Fruit fly (Drosophila melanogaster): ENCODE results near the gene CG17154.

Gene CG17154

dm6 chr3L:12050629-12051028 is 37.8 kb upstream of the CG17154 start:
- TF ChIP-seq CG33017 (tag; optimal IDR thresholded peaks at IDR 0.05) = peak; percentile 18
- no peak for TF ChIP-seq bab1 (GFP tag; optimal IDR thresholded peaks at IDR 0.05)
- no peak for TF ChIP-seq CG5204 (GFP tag; optimal IDR thresholded peaks at IDR 0.05)
- no peak for TF ChIP-seq tj (GFP tag; optimal IDR thresholded peaks at IDR 0.05)
- TF ChIP-seq Crg-1 (GFP tag; optimal IDR thresholded peaks at IDR 0.05) = no peak
- TF ChIP-seq pad (GFP tag; optimal IDR thresholded peaks at IDR 0.05) = no peak

dm6 chr3L:12053695-12054094 is 34.7 kb upstream of the CG17154 start:
- TF ChIP-seq cic (GFP tag; optimal IDR thresholded peaks at IDR 0.05) = no peak

- TF ChIP-seq Clk (GFP tag; optimal IDR thresholded peaks at IDR 0.05) (no peak), cic (GFP tag; optimal IDR thresholded peaks at IDR 0.05) (peak; percentile 99), CG7045 (GFP tag; optimal IDR thresholded peaks at IDR 0.05) (peak; percentile 11), Crg-1 (GFP tag; optimal IDR thresholded peaks at IDR 0.05) (no peak), CG7101 (tag; optimal IDR thresholded peaks at IDR 0.05) (peak; percentile 13), toe (GFP tag; optimal IDR thresholded peaks at IDR 0.05) (peak; percentile 31), pad (GFP tag; optimal IDR thresholded peaks at IDR 0.05) (peak; percentile 3), CG11617 (GFP tag; optimal IDR thresholded peaks at IDR 0.05) (peak; percentile 34), CG33017 (tag; optimal IDR thresholded peaks at IDR 0.05) (no peak), CG5204 (GFP tag; optimal IDR thresholded peaks at IDR 0.05) (peak; percentile 38), ovo (GFP tag; optimal IDR thresholded peaks at IDR 0.05) (no peak), CG1620 (GFP tag; optimal IDR thresholded peaks at IDR 0.05) (no peak), tj (GFP tag; optimal IDR thresholded peaks at IDR 0.05) (peak; percentile 78), Hr96 (GFP tag; optimal IDR thresholded peaks at IDR 0.05) (no peak), cnc (optimal IDR thresholded peaks at IDR 0.05) (no peak), kay (GFP tag; ENCODE audit: borderline replicate concordance) (peak; percentile 63), CG12768 (GFP tag; optimal IDR thresholded peaks at IDR 0.05) (no peak), bab1 (GFP tag; optimal IDR thresholded peaks at IDR 0.05) (no peak), Mnt (GFP tag; optimal IDR thresholded peaks at IDR 0.05) (peak; percentile 25), CG14711 (tag; optimal IDR thresholded peaks at IDR 0.05) (peak; percentile 35)
Measured at dm6 chr3L:12056286-12057178, 31.9 kb upstream of the CG17154 start.

dm6 chr3L:12057585-12057984 is 30.8 kb upstream of the CG17154 start:
- TF ChIP-seq cnc (optimal IDR thresholded peaks at IDR 0.05) (no peak), pad (GFP tag; optimal IDR thresholded peaks at IDR 0.05) (peak; percentile 44)

- TF ChIP-seq CG14711 (tag; optimal IDR thresholded peaks at IDR 0.05) (no peak), CG7045 (GFP tag; optimal IDR thresholded peaks at IDR 0.05) (no peak), CG7101 (tag; optimal IDR thresholded peaks at IDR 0.05) (no peak), pad (GFP tag; optimal IDR thresholded peaks at IDR 0.05) (no peak), CG11617 (GFP tag; optimal IDR thresholded peaks at IDR 0.05) (no peak), toe (GFP tag; optimal IDR thresholded peaks at IDR 0.05) (no peak), cic (GFP tag; optimal IDR thresholded peaks at IDR 0.05) (no peak), Hr96 (GFP tag; optimal IDR thresholded peaks at IDR 0.05) (no peak), Clk (GFP tag; optimal IDR thresholded peaks at IDR 0.05) (no peak), CG1620 (GFP tag; optimal IDR thresholded peaks at IDR 0.05) (no peak), ovo (GFP tag; optimal IDR thresholded peaks at IDR 0.05) (no peak), CG12768 (GFP tag; optimal IDR thresholded peaks at IDR 0.05) (no peak), tj (GFP tag; optimal IDR thresholded peaks at IDR 0.05) (no peak), Crg-1 (GFP tag; optimal IDR thresholded peaks at IDR 0.05) (no peak), bab1 (GFP tag; optimal IDR thresholded peaks at IDR 0.05) (no peak), Mnt (GFP tag; optimal IDR thresholded peaks at IDR 0.05) (no peak)
Measured at dm6 chr3L:12058293-12058842, 30.1 kb upstream of the CG17154 start.

dm6 chr3L:12060101-12060500 is 28.3 kb upstream of the CG17154 start:
- TF ChIP-seq CG7101 (tag; optimal IDR thresholded peaks at IDR 0.05) (no peak), toe (GFP tag; optimal IDR thresholded peaks at IDR 0.05) (no peak), Clk (GFP tag; optimal IDR thresholded peaks at IDR 0.05) (no peak), CG11617 (GFP tag; optimal IDR thresholded peaks at IDR 0.05) (no peak), ovo (GFP tag; optimal IDR thresholded peaks at IDR 0.05) (no peak), tj (GFP tag; optimal IDR thresholded peaks at IDR 0.05) (no peak), CG5204 (GFP tag; optimal IDR thresholded peaks at IDR 0.05) (no peak), cnc (optimal IDR thresholded peaks at IDR 0.05) (no peak), pad (GFP tag; optimal IDR thresholded peaks at IDR 0.05) (no peak), Hr96 (GFP tag; optimal IDR thresholded peaks at IDR 0.05) (no peak), cic (GFP tag; optimal IDR thresholded peaks at IDR 0.05) (no peak), CG33017 (tag; optimal IDR thresholded peaks at IDR 0.05) (no peak)

dm6 chr3L:12062219-12062618 is 26.2 kb upstream of the CG17154 start:
- TF ChIP-seq CG1620 (GFP tag; optimal IDR thresholded peaks at IDR 0.05) = no peak
- no peak for TF ChIP-seq CG14711 (tag; optimal IDR thresholded peaks at IDR 0.05)
- TF ChIP-seq kay (GFP tag; ENCODE audit: borderline replicate concordance) = no peak
- TF ChIP-seq CG7045 (GFP tag; optimal IDR thresholded peaks at IDR 0.05) = no peak
- TF ChIP-seq ovo (GFP tag; optimal IDR thresholded peaks at IDR 0.05) = no peak
- TF ChIP-seq CG33017 (tag; optimal IDR thresholded peaks at IDR 0.05) = no peak
- TF ChIP-seq Hr96 (GFP tag; optimal IDR thresholded peaks at IDR 0.05) = no peak
- TF ChIP-seq CG11617 (GFP tag; optimal IDR thresholded peaks at IDR 0.05) = no peak
- TF ChIP-seq Clk (GFP tag; optimal IDR thresholded peaks at IDR 0.05) = no peak
- TF ChIP-seq toe (GFP tag; optimal IDR thresholded peaks at IDR 0.05) = no peak
- no peak for TF ChIP-seq Crg-1 (GFP tag; optimal IDR thresholded peaks at IDR 0.05)
- no peak for TF ChIP-seq tj (GFP tag; optimal IDR thresholded peaks at IDR 0.05)
- no peak for TF ChIP-seq pad (GFP tag; optimal IDR thresholded peaks at IDR 0.05)
- TF ChIP-seq CG5204 (GFP tag; optimal IDR thresholded peaks at IDR 0.05) = no peak
- TF ChIP-seq Mnt (GFP tag; optimal IDR thresholded peaks at IDR 0.05) = no peak
- TF ChIP-seq cnc (optimal IDR thresholded peaks at IDR 0.05) = no peak
- TF ChIP-seq CG12768 (GFP tag; optimal IDR thresholded peaks at IDR 0.05) = no peak
